Fruit fly (Drosophila melanogaster) whole organism, embryonic: ENCODE data around the gene CG42489.
A peak's percentile ranks its signal among the peaks of the same experiment; 100 is the strongest.

ENCODE experiments used
- Abd-B ChIP-seq: fragments of 200-800 bp; sonication (Bioruptor generic); optimal IDR thresholded peaks from 2 replicates; lab custom pipeline; 2018; ENCODE audit warnings: missing biosample characterization, mild to moderate bottlenecking, missing genetic modification characterization, moderate library complexity
- Adf1 ChIP-seq: fragments of 200-800 bp; sonication (Bioruptor generic); IDR thresholded peaks from 2 replicates; pipeline ENCODE4 v1.3.6; 2022; ENCODE audit warnings: missing biosample characterization, missing genetic modification characterization
- Asciz ChIP-seq: fragments of 200-800 bp; sonication (Bioruptor generic); optimal IDR thresholded peaks from 2 replicates; lab custom pipeline; 2017; ENCODE audit warnings: missing biosample characterization, mild to moderate bottlenecking, missing genetic modification characterization, missing genetic modification reagents
- CG10543 ChIP-seq: fragments of 200-800 bp; sonication (Bioruptor generic); optimal IDR thresholded peaks from 3 replicates; lab custom pipeline; 2017; ENCODE audit warnings: missing biosample characterization, mild to moderate bottlenecking, missing genetic modification characterization, moderate library complexity
- CG11247 ChIP-seq: fragments of 200-800 bp; sonication (Bioruptor generic); IDR thresholded peaks from 2 replicates; pipeline ENCODE4 v1.3.6; 2022; ENCODE audit warnings: missing biosample characterization, missing genetic modification characterization
- CG11456 ChIP-seq: fragments of 200-800 bp; sonication (Bioruptor generic); IDR thresholded peaks from 3 replicates; pipeline ENCODE4 v1.3.6; 2022; ENCODE audit warnings: missing biosample characterization, missing genetic modification characterization
- CG12104 ChIP-seq: fragments of 200-800 bp; sonication (Bioruptor generic); optimal IDR thresholded peaks from 3 replicates; lab custom pipeline; 2016; ENCODE audit warnings: missing biosample characterization, missing genetic modification characterization
- CG12155 ChIP-seq: fragments of 200-800 bp; sonication (Bioruptor generic); optimal IDR thresholded peaks from 3 replicates; lab custom pipeline; 2016; ENCODE audit warnings: missing biosample characterization, missing genetic modification characterization
- CG12236 ChIP-seq: fragments of 200-800 bp; sonication (Bioruptor generic); optimal IDR thresholded peaks from 2 replicates; lab custom pipeline; 2016; ENCODE audit warnings: missing biosample characterization, missing genetic modification characterization
- CG12942 ChIP-seq: fragments of 200-800 bp; sonication (Bioruptor generic); optimal IDR thresholded peaks from 3 replicates; lab custom pipeline; 2016; ENCODE audit warnings: missing biosample characterization, missing genetic modification characterization
- CG13624 ChIP-seq: fragments of 200-800 bp; sonication (Bioruptor generic); optimal IDR thresholded peaks from 2 replicates; lab custom pipeline; 2016; ENCODE audit warnings: missing biosample characterization, missing genetic modification characterization
- CG13775 ChIP-seq: fragments of 200-800 bp; sonication (Bioruptor generic); optimal IDR thresholded peaks from 3 replicates; lab custom pipeline; 2017; ENCODE audit warnings: missing biosample characterization, mild to moderate bottlenecking, missing genetic modification characterization
- CG14965 ChIP-seq: fragments of 200-800 bp; sonication (Bioruptor generic); optimal IDR thresholded peaks from 2 replicates; lab custom pipeline; 2016; ENCODE audit warnings: missing biosample characterization, missing genetic modification characterization, borderline replicate concordance
- CG15073 ChIP-seq: fragments of 200-800 bp; sonication (Bioruptor generic); optimal IDR thresholded peaks from 2 replicates; lab custom pipeline; 2016; ENCODE audit warnings: missing biosample characterization, missing genetic modification characterization
- CG17186 ChIP-seq: fragments of 200-800 bp; sonication (Bioruptor generic); optimal IDR thresholded peaks from 3 replicates; lab custom pipeline; 2017; ENCODE audit warnings: missing biosample characterization, missing genetic modification reagents, missing genetic modification characterization
- CG1792 ChIP-seq: fragments of 200-800 bp; sonication (Bioruptor generic); optimal IDR thresholded peaks from 2 replicates; lab custom pipeline; 2016; ENCODE audit warnings: missing biosample characterization, missing genetic modification characterization
- CG18764 ChIP-seq: fragments of 200-800 bp; sonication (Bioruptor generic); optimal IDR thresholded peaks from 3 replicates; lab custom pipeline; 2016; ENCODE audit warnings: missing biosample characterization, missing genetic modification characterization
- CG31441 ChIP-seq: fragments of 200-800 bp; sonication (Bioruptor generic); IDR thresholded peaks from 2 replicates; pipeline ENCODE4 v1.3.6; 2022; ENCODE audit warnings: missing biosample characterization, missing genetic modification characterization
- CG3281 ChIP-seq: fragments of 200-800 bp; sonication (Bioruptor generic); optimal IDR thresholded peaks from 3 replicates; lab custom pipeline; 2017; ENCODE audit warnings: missing biosample characterization, mild to moderate bottlenecking, missing genetic modification characterization
- CG6272 ChIP-seq: fragments of 200-800 bp; sonication (Bioruptor generic); IDR thresholded peaks from 2 replicates; pipeline ENCODE4 v1.3.6; 2022; ENCODE audit warnings: missing biosample characterization, missing genetic modification characterization
- CG7556 ChIP-seq: fragments of 200-800 bp; sonication (Bioruptor generic); optimal IDR thresholded peaks from 2 replicates; lab custom pipeline; 2017; ENCODE audit warnings: missing biosample characterization, mild to moderate bottlenecking, missing genetic modification characterization
- CG7839 ChIP-seq: fragments of 200-800 bp; sonication (Bioruptor generic); optimal IDR thresholded peaks from 3 replicates; lab custom pipeline; 2018; ENCODE audit warnings: missing biosample characterization, mild to moderate bottlenecking, missing genetic modification characterization, moderate library complexity
- CG7987 ChIP-seq: fragments of 200-800 bp; sonication (Bioruptor generic); optimal IDR thresholded peaks from 2 replicates; lab custom pipeline; 2018; ENCODE audit warnings: missing biosample characterization, mild to moderate bottlenecking, missing genetic modification characterization, moderate library complexity
- CG8281 ChIP-seq: fragments of 200-800 bp; sonication (Bioruptor generic); optimal IDR thresholded peaks from 2 replicates; lab custom pipeline; 2018; ENCODE audit warnings: missing biosample characterization, mild to moderate bottlenecking, missing genetic modification characterization, moderate library complexity
- CHES-1-like ChIP-seq: fragments of 200-800 bp; sonication (Bioruptor generic); optimal IDR thresholded peaks from 2 replicates; lab custom pipeline; 2016; ENCODE audit warnings: missing biosample characterization, missing genetic modification characterization
- CoRest ChIP-seq: fragments of 200-800 bp; sonication (Bioruptor generic); optimal IDR thresholded peaks from 3 replicates; lab custom pipeline; 2018; ENCODE audit warnings: missing biosample characterization, mild to moderate bottlenecking, missing genetic modification characterization, moderate library complexity
- Dad ChIP-seq: fragments of 200-800 bp; sonication (Bioruptor generic); optimal IDR thresholded peaks from 3 replicates; lab custom pipeline; 2016; ENCODE audit warnings: missing biosample characterization, missing genetic modification characterization
- E2f2 ChIP-seq: fragments of 200-800 bp; sonication (Bioruptor generic); IDR thresholded peaks from 2 replicates; pipeline ENCODE4 v1.3.6; 2022; ENCODE audit warnings: missing biosample characterization, missing genetic modification characterization
- H2.0 ChIP-seq: fragments of 200-800 bp; sonication (Bioruptor generic); IDR thresholded peaks from 2 replicates; pipeline ENCODE4 v1.3.6; 2022; ENCODE audit warnings: missing biosample characterization, missing genetic modification characterization
- HLH3B ChIP-seq: fragments of 200-800 bp; sonication (Bioruptor generic); IDR thresholded peaks from 2 replicates; pipeline ENCODE4 v1.3.6; 2022; ENCODE audit warnings: missing biosample characterization, missing genetic modification characterization
- Lhr ChIP-seq: fragments of 200-800 bp; sonication (Bioruptor generic); optimal IDR thresholded peaks from 3 replicates; lab custom pipeline; 2017; ENCODE audit warnings: mild to moderate bottlenecking, missing biosample characterization, missing genetic modification reagents, missing genetic modification characterization
- Max ChIP-seq: fragments of 200-800 bp; sonication (Bioruptor generic); optimal IDR thresholded peaks from 2 replicates; lab custom pipeline; 2016; ENCODE audit warnings: missing biosample characterization, mild to moderate bottlenecking, missing genetic modification characterization
- Tbp ChIP-seq: fragments of >200 bp; optimal IDR thresholded peaks from 2 replicates; lab custom pipeline; 2018; ENCODE audit warnings: missing biosample characterization, missing genetic modification characterization
- aop ChIP-seq: fragments of 200-800 bp; sonication (Bioruptor generic); IDR thresholded peaks from 2 replicates; pipeline ENCODE4 v1.3.6; 2022; ENCODE audit warnings: missing biosample characterization, missing genetic modification characterization
- bigmax ChIP-seq: fragments of 200-800 bp; sonication (Bioruptor generic); optimal IDR thresholded peaks from 2 replicates; lab custom pipeline; 2018; ENCODE audit warnings: missing biosample characterization, mild to moderate bottlenecking, missing genetic modification characterization
- cato ChIP-seq: fragments of 200-800 bp; sonication (Bioruptor generic); optimal IDR thresholded peaks from 2 replicates; lab custom pipeline; 2016; ENCODE audit warnings: missing biosample characterization, missing genetic modification characterization, borderline replicate concordance
- chn ChIP-seq: fragments of 200-800 bp; sonication (Bioruptor generic); optimal IDR thresholded peaks from 2 replicates; lab custom pipeline; 2016; ENCODE audit warnings: missing biosample characterization, missing genetic modification characterization
- corto ChIP-seq: fragments of 200-800 bp; sonication (Bioruptor generic); optimal IDR thresholded peaks from 2 replicates; lab custom pipeline; 2016; ENCODE audit warnings: missing biosample characterization, mild to moderate bottlenecking, missing genetic modification characterization, moderate library complexity
- dan ChIP-seq: fragments of 200-800 bp; sonication (Bioruptor generic); IDR thresholded peaks from 2 replicates; pipeline ENCODE4 v1.3.6; 2022; ENCODE audit warnings: missing biosample characterization, missing genetic modification characterization
- dpn ChIP-seq, 2 experiments: fragments of 200-800 bp; sonication (Bioruptor generic); optimal IDR thresholded peaks; 3 replicates each; lab custom pipeline; 2016; ENCODE audit warnings: missing biosample characterization in 2 of 2, missing genetic modification characterization in 2 of 2
- hb ChIP-seq: fragments of 200-800 bp; sonication (Bioruptor generic); IDR thresholded peaks from 3 replicates; pipeline ENCODE4 v1.3.6; 2022; ENCODE audit warnings: missing biosample characterization, missing genetic modification characterization; ENCODE audit not compliant: partially characterized antibody
- her ChIP-seq: fragments of 200-800 bp; sonication (Bioruptor generic); optimal IDR thresholded peaks from 2 replicates; lab custom pipeline; 2016; ENCODE audit warnings: missing biosample characterization, missing genetic modification characterization
- jing ChIP-seq: fragments of 200-800 bp; sonication (Bioruptor generic); optimal IDR thresholded peaks from 2 replicates; lab custom pipeline; 2018; ENCODE audit warnings: missing biosample characterization, mild to moderate bottlenecking, missing genetic modification characterization
- kni ChIP-seq: fragments of 200-800 bp; sonication (Bioruptor generic); optimal IDR thresholded peaks from 3 replicates; lab custom pipeline; 2017; ENCODE audit warnings: mild to moderate bottlenecking, missing biosample characterization, missing genetic modification reagents, missing genetic modification characterization
- lab ChIP-seq: fragments of 200-800 bp; sonication (Bioruptor generic); optimal IDR thresholded peaks from 3 replicates; lab custom pipeline; 2017; ENCODE audit warnings: missing biosample characterization, missing genetic modification characterization, mild to moderate bottlenecking, moderate library complexity, missing genetic modification reagents
- luna ChIP-seq: fragments of 200-800 bp; sonication (Bioruptor generic); optimal IDR thresholded peaks from 2 replicates; lab custom pipeline; 2016; ENCODE audit warnings: missing biosample characterization, missing genetic modification characterization
- pfk ChIP-seq: fragments of 200-800 bp; sonication (Bioruptor generic); optimal IDR thresholded peaks from 2 replicates; lab custom pipeline; 2018; ENCODE audit warnings: missing biosample characterization, mild to moderate bottlenecking, missing genetic modification characterization, moderate library complexity
- ttk ChIP-seq: fragments of 200-800 bp; sonication (Bioruptor generic); IDR thresholded peaks from 2 replicates; pipeline ENCODE4 v2.1.2; 2022; ENCODE audit warnings: missing biosample characterization, missing genetic modification characterization

The CG42489 gene

DNA sequence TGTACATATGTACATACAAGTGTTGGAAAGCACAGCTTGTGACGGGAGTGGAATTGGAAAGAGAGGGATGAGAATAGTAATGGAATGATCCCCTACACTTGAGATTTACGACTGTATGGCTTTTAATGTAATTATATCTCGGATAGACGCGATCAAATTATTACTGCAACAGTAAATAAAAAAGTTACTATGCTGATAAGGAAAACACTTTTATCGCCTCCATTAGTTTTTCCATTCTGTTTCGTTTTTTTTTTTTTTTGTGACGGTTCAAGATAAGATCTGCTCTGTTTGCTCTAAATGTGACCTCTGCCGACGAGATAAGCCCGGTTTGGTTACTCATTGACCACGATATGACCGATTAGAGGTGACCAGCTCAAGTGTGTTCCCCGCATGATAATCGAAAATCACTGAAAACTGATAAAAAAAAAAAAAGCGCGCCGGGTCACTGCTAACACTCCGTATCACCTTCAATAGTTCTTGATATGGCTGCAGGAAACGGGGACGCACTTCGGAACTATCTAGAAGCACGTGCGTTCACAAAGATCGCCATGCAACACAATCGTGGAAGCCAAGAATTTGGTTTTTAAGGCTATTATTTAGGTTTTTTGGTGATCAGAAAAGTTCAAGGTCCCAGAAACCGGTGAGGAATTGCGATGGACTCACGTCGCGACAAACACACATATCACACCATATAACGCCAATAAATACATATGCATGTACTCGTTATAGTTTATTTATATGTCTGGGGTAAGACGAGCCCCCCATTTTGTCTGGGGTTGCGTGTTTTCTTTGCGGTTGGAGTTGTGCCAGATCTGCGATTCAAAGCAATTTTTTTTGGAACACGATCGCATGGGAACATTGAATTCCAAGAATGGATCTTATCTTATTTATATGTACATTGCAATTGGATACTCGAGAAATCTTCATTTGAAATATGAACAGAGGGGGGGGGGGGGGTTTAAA lies 16.2 kb upstream of the CG42489 start, which contains the start of gene p (continued):
- peak; percentile 57 for TF ChIP-seq CG7987 (GFP tag; lab: Kevin White, UChicago)
- TF ChIP-seq Adf1 (GFP tag; lab: Robert Waterston, UW) = no peak
- no peak for TF ChIP-seq E2f2
- peak; percentile 36 for TF ChIP-seq Asciz
- TF ChIP-seq CG12104 = no peak
- no peak for TF ChIP-seq bigmax
- TF ChIP-seq CG8281 (tag; lab: Kevin White, UChicago) = no peak
- peak; percentile 37 for TF ChIP-seq Dad (GFP tag; lab: Kevin White, UChicago)
- TF ChIP-seq CG12155 (GFP tag; lab: Kevin White, UChicago) = peak; percentile 26
- peak; percentile 60 for TF ChIP-seq lab (GFP tag; lab: Kevin White, UChicago)
- peak; percentile 35 for TF ChIP-seq CG12236 (GFP tag; lab: Kevin White, UChicago)
- no peak for TF ChIP-seq CG13775 (GFP tag; lab: Kevin White, UChicago)
- TF ChIP-seq CHES-1-like (GFP tag; lab: Kevin White, UChicago) = peak; percentile 10
- TF ChIP-seq aop = no peak
- TF ChIP-seq dpn (GFP tag; optimal IDR thresholded peaks at IDR 0.05; lab: Kevin White, UChicago) = peak; percentile 36 to 45
- no peak for TF ChIP-seq CG6272 (GFP tag; lab: Robert Waterston, UW)
- TF ChIP-seq CG14965 (GFP tag; lab: Kevin White, UChicago) = no peak
- TF ChIP-seq H2.0 = no peak
- peak; percentile 19 for TF ChIP-seq CG7839 (tag; lab: Kevin White, UChicago)
- TF ChIP-seq dan (GFP tag; lab: Robert Waterston, UW) = no peak
- no peak for TF ChIP-seq Tbp (GFP tag; lab: Kevin White, UChicago)
- peak; percentile 63 for TF ChIP-seq CG10543
- TF ChIP-seq corto (GFP tag; lab: Kevin White, UChicago) = no peak
- TF ChIP-seq CG15073 (GFP tag; lab: Kevin White, UChicago) = no peak
- TF ChIP-seq CG17186 = no peak
- no peak for TF ChIP-seq jing (GFP tag; lab: Kevin White, UChicago)
- TF ChIP-seq CG7556 (GFP tag; lab: Kevin White, UChicago) = peak; percentile 61
- no peak for TF ChIP-seq Max (GFP tag; lab: Kevin White, UChicago)
- TF ChIP-seq ttk = peak; percentile 37; the same call in 1 of the 2 replicates
- TF ChIP-seq Lhr (GFP tag; lab: Kevin White, UChicago) = no peak
- peak; percentile 4 for TF ChIP-seq her (GFP tag; lab: Kevin White, UChicago)
- no peak for TF ChIP-seq CG1792
- TF ChIP-seq CG12942 (GFP tag; lab: Kevin White, UChicago) = peak; percentile 23
- TF ChIP-seq CG31441 (GFP tag; lab: Robert Waterston, UW) = peak; percentile 26; the same call in 1 of the 2 replicates
- peak; percentile 63 for TF ChIP-seq kni
- peak; percentile 14 for TF ChIP-seq CG3281 (GFP tag; lab: Kevin White, UChicago)
- no peak for TF ChIP-seq CG11247 (GFP tag; lab: Robert Waterston, UW)
- 0 out of 3 replicates have a peak, but pooled peaks have one; percentile 61 for TF ChIP-seq CG11456 (GFP tag; lab: Robert Waterston, UW)
- no peak for TF ChIP-seq Abd-B (GFP tag; lab: Kevin White, UChicago)
- TF ChIP-seq HLH3B = peak; percentile 28; the same call in 1 of the 2 replicates
- TF ChIP-seq luna (GFP tag; lab: Kevin White, UChicago) = no peak
- peak; percentile 30 for TF ChIP-seq pfk
- peak; percentile 14 for TF ChIP-seq CG13624 (GFP tag; lab: Kevin White, UChicago)
- peak; percentile 36 for TF ChIP-seq chn (GFP tag; lab: Kevin White, UChicago)
- peak; percentile 11 for TF ChIP-seq CoRest (tag; lab: Kevin White, UChicago)
- TF ChIP-seq cato (GFP tag; lab: Kevin White, UChicago) = no peak
- TF ChIP-seq hb (GFP tag; lab: Robert Waterston, UW) = no peak
- peak; percentile 27 for TF ChIP-seq CG18764
